Worm (Caenorhabditis elegans) whole organism, L4 larva: ENCODE data around the gene F11A5.15.

Source experiments
- F49E8.2 ChIP-seq: sonication (generic microtip); optimal IDR thresholded peaks from 2 replicates; lab custom pipeline; 2016; ENCODE audit warnings: missing compliant biosample characterization, mild to moderate bottlenecking, missing genetic modification characterization, borderline replicate concordance
- T20F7.1 ChIP-seq: fragments of 200-800 bp; sonication (Bioruptor generic); optimal IDR thresholded peaks from 2 replicates; lab custom pipeline; 2018; ENCODE audit warnings: mild to moderate bottlenecking, missing genetic modification characterization, missing compliant biosample characterization
- ama-1 ChIP-seq: fragments of 150-350 bp; optimal IDR thresholded peaks from 2 replicates; lab custom pipeline; 2014; ENCODE audit warnings: inconsistent platforms, mixed read lengths
- ceh-20 ChIP-seq: fragments of 200-800 bp; sonication (Bioruptor generic); IDR thresholded peaks from 2 replicates; pipeline ENCODE4 v1.3.6; 2022; ENCODE audit warnings: missing genetic modification reagents, missing genetic modification characterization, missing compliant biosample characterization
- ceh-28 ChIP-seq: fragments of 150-350 bp; optimal IDR thresholded peaks from 2 replicates; lab custom pipeline; 2014; ENCODE audit warnings: missing biosample characterization, missing genetic modification reagents, missing genetic modification characterization
- daf-12 ChIP-seq: fragments of 150-350 bp; optimal IDR thresholded peaks from 2 replicates; lab custom pipeline; 2014; ENCODE audit warnings: missing biosample characterization, missing genetic modification reagents, missing genetic modification characterization
- daf-19 ChIP-seq: fragments of 200-800 bp; sonication (Bioruptor generic); conservative IDR thresholded peaks from 2 replicates; pipeline ENCODE4 v1.3.6; 2022; ENCODE audit warnings: missing genetic modification characterization, missing compliant biosample characterization
- dmd-6 ChIP-seq: fragments of 200-800 bp; sonication (Bioruptor generic); IDR thresholded peaks from 2 replicates; pipeline ENCODE4 v1.3.6; 2022; ENCODE audit warnings: missing genetic modification reagents, missing genetic modification characterization, missing compliant biosample characterization
- duxl-1 ChIP-seq: sonication (generic microtip); optimal IDR thresholded peaks from 2 replicates; lab custom pipeline; 2016; ENCODE audit warnings: mild to moderate bottlenecking, missing genetic modification characterization, moderate library complexity, missing compliant biosample characterization; ENCODE audit not compliant: poor library complexity
- egl-27 ChIP-seq: sonication (generic microtip); optimal IDR thresholded peaks from 3 replicates; lab custom pipeline; 2017; ENCODE audit warnings: missing biosample characterization, missing genetic modification reagents, missing genetic modification characterization
- gei-8 ChIP-seq: fragments of 200-800 bp; sonication (Bioruptor generic); optimal IDR thresholded peaks from 2 replicates; lab custom pipeline; 2018; ENCODE audit warnings: mild to moderate bottlenecking, missing genetic modification characterization, missing compliant biosample characterization
- hif-1 ChIP-seq, 2 experiments: sonication (generic microtip); optimal IDR thresholded peaks; 2 replicates each; lab custom pipeline; 2016 to 2017; ENCODE audit warnings: missing compliant biosample characterization in 2 of 2, missing genetic modification characterization in 2 of 2, missing genetic modification reagents in 2 of 2, missing genotype in 2 of 2, mild to moderate bottlenecking in 1 of 2
- hlh-11 ChIP-seq: fragments of 200-800 bp; sonication (Bioruptor generic); optimal IDR thresholded peaks from 2 replicates; lab custom pipeline; 2018; ENCODE audit warnings: mild to moderate bottlenecking, missing genetic modification characterization, missing compliant biosample characterization
- hlh-30 ChIP-seq: sonication (generic microtip); optimal IDR thresholded peaks from 2 replicates; lab custom pipeline; 2017; ENCODE audit warnings: antibody characterized with exemption, mild to moderate bottlenecking, missing genetic modification characterization, missing compliant biosample characterization; ENCODE audit not compliant: insufficient read depth
- lim-7 ChIP-seq: fragments of 200-800 bp; sonication (Bioruptor generic); IDR thresholded peaks from 2 replicates; pipeline ENCODE4 v1.3.6; 2022; ENCODE audit warnings: missing genetic modification characterization, missing compliant biosample characterization
- lin-29 ChIP-seq: fragments of 200-800 bp; sonication (Bioruptor generic); IDR thresholded peaks from 2 replicates; pipeline ENCODE4 v1.3.6; 2022; ENCODE audit warnings: missing genetic modification reagents, missing genetic modification characterization, missing compliant biosample characterization
- lin-38 ChIP-seq: fragments of 200-800 bp; sonication (Bioruptor generic); IDR thresholded peaks from 2 replicates; pipeline ENCODE4 v1.3.6; 2022; ENCODE audit warnings: missing genetic modification reagents, missing genetic modification characterization, missing compliant biosample characterization
- lin-39 ChIP-seq: fragments of 150-350 bp; optimal IDR thresholded peaks from 2 replicates; lab custom pipeline; 2014; ENCODE audit warnings: missing biosample characterization, missing genetic modification reagents, missing genetic modification characterization
- mdl-1 ChIP-seq, 2 experiments: fragments of 150-350 bp in 1 of 2; sonication (generic microtip) in 1 of 2; optimal IDR thresholded peaks; 2 replicates each; lab custom pipeline; 2014 to 2017; ENCODE audit warnings: missing biosample characterization in 2 of 2, missing genetic modification characterization in 2 of 2
- mes-2 ChIP-seq: sonication (generic microtip); optimal IDR thresholded peaks from 2 replicates; lab custom pipeline; 2016; ENCODE audit warnings: missing genotype, mild to moderate bottlenecking, missing genetic modification characterization, missing compliant biosample characterization; ENCODE audit not compliant: poor library complexity, severe bottlenecking
- nhr-11 ChIP-seq: fragments of 150-350 bp; optimal IDR thresholded peaks from 2 replicates; lab custom pipeline; 2014; ENCODE audit warnings: missing biosample characterization, missing genetic modification characterization
- nhr-28 ChIP-seq: fragments of 150-350 bp; optimal IDR thresholded peaks from 2 replicates; lab custom pipeline; 2014; ENCODE audit warnings: missing biosample characterization, missing genetic modification characterization
- nhr-48 ChIP-seq: sonication (generic microtip); optimal IDR thresholded peaks from 2 replicates; lab custom pipeline; 2016; ENCODE audit warnings: mild to moderate bottlenecking, missing genetic modification characterization, missing compliant biosample characterization
- nhr-6 ChIP-seq: fragments of 150-350 bp; optimal IDR thresholded peaks from 2 replicates; lab custom pipeline; 2014; ENCODE audit warnings: missing biosample characterization, missing genetic modification characterization
- pqm-1 ChIP-seq: sonication (generic microtip); optimal IDR thresholded peaks from 2 replicates; lab custom pipeline; 2017; ENCODE audit warnings: missing biosample characterization, missing genetic modification characterization
- sdz-12 ChIP-seq: fragments of 200-800 bp; sonication (Bioruptor generic); optimal IDR thresholded peaks from 2 replicates; lab custom pipeline; 2018; ENCODE audit warnings: mild to moderate bottlenecking, missing genetic modification characterization, missing compliant biosample characterization
- set-16 ChIP-seq: fragments of 200-800 bp; sonication (Bioruptor generic); IDR thresholded peaks from 2 replicates; pipeline ENCODE4 v1.3.6; 2022; ENCODE audit warnings: missing genetic modification reagents, missing genetic modification characterization, missing compliant biosample characterization
- tra-1 ChIP-seq: fragments of 200-800 bp; sonication (Bioruptor generic); IDR thresholded peaks from 2 replicates; pipeline ENCODE4 v1.3.6; 2022; ENCODE audit warnings: missing genetic modification reagents, missing genetic modification characterization, missing compliant biosample characterization
- unc-130 ChIP-seq: sonication (generic microtip); optimal IDR thresholded peaks from 2 replicates; lab custom pipeline; 2016; ENCODE audit warnings: missing genetic modification reagents, missing genetic modification characterization, missing compliant biosample characterization
- unc-62 ChIP-seq, 3 experiments: fragments of 150-350 bp in 1 of 3; sonication (generic microtip); optimal IDR thresholded peaks in 2 of 3; peaks in 1 of 3; 1 replicate in 1 of 3; 2 replicates in 2 of 3; lab custom pipeline; 2014 to 2017; ENCODE audit warnings: missing biosample characterization in 3 of 3, missing genetic modification characterization in 3 of 3, missing genetic modification reagents in 3 of 3, missing genotype in 1 of 3
- zfp-3 ChIP-seq: fragments of 200-800 bp; sonication (Bioruptor generic); conservative IDR thresholded peaks from 2 replicates; pipeline ENCODE4 v1.3.6; 2022; ENCODE audit warnings: missing genetic modification reagents, missing genetic modification characterization, missing compliant biosample characterization
- zip-2 ChIP-seq: fragments of 150-350 bp; optimal IDR thresholded peaks from 2 replicates; lab custom pipeline; 2014; ENCODE audit warnings: missing biosample characterization, missing genetic modification characterization

F11A5.15 gene

DNA sequence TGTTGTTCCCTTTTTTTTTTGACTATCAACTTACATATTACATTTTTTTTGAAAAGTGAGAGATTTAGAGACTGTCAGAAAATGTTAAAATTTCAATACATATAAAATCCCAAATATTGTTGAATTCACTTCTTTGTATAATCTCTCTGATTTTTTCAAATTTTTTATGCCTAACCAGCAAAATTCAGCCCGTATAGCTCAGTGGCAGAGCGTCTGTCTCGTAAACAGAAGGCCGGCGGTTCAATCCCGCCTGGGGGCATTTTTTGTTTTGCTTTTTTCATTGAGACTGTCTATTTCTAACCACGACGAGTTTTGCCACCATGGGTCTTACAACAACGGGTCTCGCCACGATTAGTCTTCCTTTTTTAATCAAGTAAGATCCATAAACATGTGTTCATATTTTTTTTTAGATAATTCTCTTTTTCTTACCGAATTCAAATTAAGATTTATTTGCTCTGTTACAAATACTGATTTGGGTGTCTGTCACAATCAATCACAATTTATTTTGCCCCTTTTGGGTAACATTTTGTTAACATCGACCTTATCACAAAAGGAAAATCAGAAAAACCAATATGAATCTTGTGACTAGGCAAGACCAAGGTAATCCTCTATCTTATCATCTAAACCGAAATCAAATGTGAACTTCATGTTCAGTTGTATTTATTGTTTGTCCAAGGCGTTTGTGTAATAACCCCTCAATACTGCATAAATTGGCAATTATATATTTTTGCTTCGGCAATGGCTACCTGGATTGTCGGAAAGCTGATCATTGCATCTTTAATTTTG, 743 bp upstream of the F11A5.15 start, which contains the start of gene glc-1:
TSS of gene glc-1 (plus strand) at position 663 of the 786 bp plus-strand sequence.
- TF ChIP-seq pqm-1 = peak; percentile 56
- TF ChIP-seq egl-27 (tag; lab: Kevin White, UChicago) = no peak
- no peak for TF ChIP-seq nhr-6 (tag; lab: Kevin White, UChicago)
- no peak for TF ChIP-seq zip-2 (tag; lab: Kevin White, UChicago)
- no peak for TF ChIP-seq sdz-12 (GFP tag; lab: Kevin White, UChicago)
- no peak for TF ChIP-seq ceh-28
- TF ChIP-seq ceh-20 = no peak
- no peak for TF ChIP-seq F49E8.2 (tag; lab: Kevin White, UChicago)
- TF ChIP-seq ama-1 (lab: Kevin White, UChicago) = no peak
- TF ChIP-seq lin-39 (tag; lab: Kevin White, UChicago) = no peak
- TF ChIP-seq nhr-28 (tag; lab: Kevin White, UChicago) = peak; percentile 30
- TF ChIP-seq daf-12 (tag; lab: Kevin White, UChicago) = no peak
- TF ChIP-seq zfp-3 (GFP tag; lab: Robert Waterston, UW) = no peak
- no peak for TF ChIP-seq set-16
- TF ChIP-seq tra-1 (GFP tag; lab: Robert Waterston, UW) = no peak
- TF ChIP-seq unc-130 = no peak
- TF ChIP-seq lin-38 (GFP tag; lab: Robert Waterston, UW) = no peak
- TF ChIP-seq hif-1 (tag; optimal IDR thresholded peaks at IDR 0.05; lab: Kevin White, UChicago) = no peak
- TF ChIP-seq dmd-6 = peak; percentile 43; the same call in 1 of the 2 replicates
- no peak for TF ChIP-seq lin-29
- TF ChIP-seq gei-8 (GFP tag; lab: Kevin White, UChicago) = no peak

DNA sequence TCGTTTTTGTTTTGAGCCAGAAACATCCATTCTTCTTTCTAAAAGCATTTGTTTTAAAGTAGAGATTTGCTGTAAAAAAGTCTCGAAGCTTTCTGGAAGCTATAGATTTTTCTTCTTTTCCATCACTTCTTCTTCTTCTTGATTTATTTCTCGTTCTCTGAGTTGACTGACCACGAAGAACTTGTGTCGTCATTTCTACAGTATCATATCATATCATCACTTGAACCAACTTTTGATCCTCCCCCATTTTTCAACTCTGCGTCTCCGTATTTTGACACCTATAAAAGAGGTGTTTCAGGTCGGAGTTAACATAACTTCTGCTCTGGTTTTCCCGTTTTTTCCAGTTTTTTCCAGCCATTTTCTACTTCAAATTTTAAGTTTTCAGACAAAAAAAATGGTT, 3.9 kb downstream of the F11A5.15 start, which contains the start of gene F11A5.9:
TSS of gene F11A5.9 (plus strand) at position 386 of the 400 bp plus-strand sequence.
- TF ChIP-seq mdl-1 (tag; optimal IDR thresholded peaks at IDR 0.05; lab: Kevin White, UChicago) = peak in 1 of 2 experiments; percentile 5
- TF ChIP-seq unc-62 (GFP tag; optimal IDR thresholded peaks at IDR 0.05 in 1 of 2; lab: Kevin White, UChicago) = peak in 1 of 2 experiments; percentile 69
- no peak for TF ChIP-seq unc-62 (tag; optimal IDR thresholded peaks at IDR 0.05; lab: Kevin White, UChicago)
- no peak for TF ChIP-seq zfp-3 (GFP tag; lab: Robert Waterston, UW)
- peak; percentile 24 for TF ChIP-seq nhr-28 (tag; lab: Kevin White, UChicago)
- TF ChIP-seq, all 104 proteins: peak for 3

DNA sequence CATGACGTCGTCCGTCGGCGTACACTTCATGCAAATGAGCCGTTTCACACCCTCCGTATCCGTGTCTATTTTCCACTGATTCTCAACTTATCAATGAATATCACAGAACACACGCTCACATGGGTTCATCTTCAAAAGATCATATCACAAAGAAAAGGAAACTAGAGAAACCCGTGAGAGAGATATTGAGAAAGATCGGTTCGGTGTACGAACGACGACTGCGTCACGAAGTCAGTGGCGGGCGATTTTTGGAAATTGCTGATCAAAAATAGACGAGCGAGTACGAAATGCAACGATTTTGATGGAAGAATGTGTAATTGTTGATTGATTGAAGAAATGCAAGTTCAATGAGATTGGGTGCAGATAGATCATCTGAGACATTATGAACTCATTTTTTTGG, 5.1 kb downstream of the F11A5.15 start:
- TF ChIP-seq hlh-11 (tag; lab: Kevin White, UChicago) (peak; percentile 65), nhr-48 (peak; percentile 89), daf-19 (GFP tag; lab: Robert Waterston, UW) (no peak), mdl-1 (tag; optimal IDR thresholded peaks at IDR 0.05; lab: Kevin White, UChicago) (peak in 1 of 2 experiments; percentile 63), T20F7.1 (GFP tag; lab: Kevin White, UChicago) (no peak), nhr-28 (tag; lab: Kevin White, UChicago) (peak; percentile 70), set-16 (no peak), F49E8.2 (tag; lab: Kevin White, UChicago) (no peak), lim-7 (no peak), mes-2 (tag; lab: Kevin White, UChicago) (no peak), hlh-30 (tag; lab: Kevin White, UChicago) (peak; percentile 41), duxl-1 (tag; lab: Kevin White, UChicago) (no peak), dmd-6 (peak; percentile 90), tra-1 (GFP tag; lab: Robert Waterston, UW) (0 out of 2 replicates have a peak, but pooled peaks have one; percentile 29), unc-62 (GFP tag; optimal IDR thresholded peaks at IDR 0.05 in 1 of 2; lab: Kevin White, UChicago) (peak in 1 of 2 experiments; percentile 82), unc-62 (tag; optimal IDR thresholded peaks at IDR 0.05; lab: Kevin White, UChicago) (no peak), nhr-11 (tag; lab: Kevin White, UChicago) (no peak)
